6 fruit fly cellular contexts compared by ENCODE assay signal in genomic region chr3R:15332994-15333393, dm6.
TF ChIP-seq lines count a peak whose summit lies in the region.

TSS of gene Fkbp39 (minus strand) at chr3R:15333133.
TSS of gene Cyfip (plus strand) at chr3R:15333266.

- TF ChIP-seq CTCF in S2 (optimal IDR thresholded peaks at IDR 0.05; lab: Kevin White, UChicago) = peak; percentile 41 to 48
- TF ChIP-seq CTCF in whole organism, embryonic (GFP tag; optimal IDR thresholded peaks at IDR 0.05; lab: Kevin White, UChicago) = peak; percentile 34

TF ChIP-seq in whole organism, adult, 20 proteins besides CTCF, POLR2A, EP300 and RAD21:
- TF ChIP-seq Crg-1 (GFP tag; optimal IDR thresholded peaks at IDR 0.05; lab: Kevin White, UChicago) (peak; percentile 60), Mnt (GFP tag; optimal IDR thresholded peaks at IDR 0.05; lab: Kevin White, UChicago) (peak; percentile 99), ovo (GFP tag; optimal IDR thresholded peaks at IDR 0.05; lab: Kevin White, UChicago) (no peak), Clk (GFP tag; optimal IDR thresholded peaks at IDR 0.05; lab: Kevin White, UChicago) (no peak), tj (GFP tag; optimal IDR thresholded peaks at IDR 0.05; lab: Kevin White, UChicago) (no peak), kay (GFP tag; lab: Kevin White, UChicago; ENCODE audit: borderline replicate concordance) (no peak), bab1 (GFP tag; optimal IDR thresholded peaks at IDR 0.05; lab: Kevin White, UChicago) (peak; percentile 79), CG11617 (GFP tag; optimal IDR thresholded peaks at IDR 0.05; lab: Kevin White, UChicago) (peak; percentile 42), CG14711 (tag; optimal IDR thresholded peaks at IDR 0.05; lab: Kevin White, UChicago) (peak; percentile 40), Hr96 (GFP tag; optimal IDR thresholded peaks at IDR 0.05; lab: Kevin White, UChicago) (no peak), cic (GFP tag; optimal IDR thresholded peaks at IDR 0.05; lab: Kevin White, UChicago) (peak; percentile 51), pad (GFP tag; optimal IDR thresholded peaks at IDR 0.05; lab: Kevin White, UChicago) (peak; percentile 66), CG1620 (GFP tag; optimal IDR thresholded peaks at IDR 0.05; lab: Kevin White, UChicago) (peak; percentile 65), CG7101 (tag; optimal IDR thresholded peaks at IDR 0.05; lab: Kevin White, UChicago) (peak; percentile 44)

TF ChIP-seq in whole organism, embryonic, 481 proteins besides CTCF, POLR2A, EP300 and RAD21 (continues in another document):
- TF ChIP-seq CG14965 (GFP tag; optimal IDR thresholded peaks at IDR 0.05; lab: Kevin White, UChicago; ENCODE audit: borderline replicate concordance) = no peak
- TF ChIP-seq CG17359 (tag; optimal IDR thresholded peaks at IDR 0.05; lab: Kevin White, UChicago) = peak; percentile 21
- peak; percentile 51 for TF ChIP-seq da (GFP tag; optimal IDR thresholded peaks at IDR 0.05; lab: Kevin White, UChicago)
- peak; percentile 91 for TF ChIP-seq sens (GFP tag; lab: Kevin White, UChicago)
- peak; percentile 38 for TF ChIP-seq CG9437 (GFP tag; optimal IDR thresholded peaks at IDR 0.05; lab: Kevin White, UChicago)
- peak; percentile 95 for TF ChIP-seq Ets97D (GFP tag; optimal IDR thresholded peaks at IDR 0.05; lab: Kevin White, UChicago)
- peak; percentile 54 for TF ChIP-seq zen (tag; optimal IDR thresholded peaks at IDR 0.05; lab: Kevin White, UChicago)
- TF ChIP-seq CG18619 (GFP tag; optimal IDR thresholded peaks at IDR 0.05; lab: Kevin White, UChicago) = peak; percentile 45
- TF ChIP-seq CG6683 (GFP tag; optimal IDR thresholded peaks at IDR 0.05; lab: Kevin White, UChicago) = no peak
- TF ChIP-seq Opbp (GFP tag; IDR thresholded peaks at IDR 0.05; lab: Robert Waterston, UW; ENCODE audit: partially characterized antibody) = peak; percentile 83
- peak; percentile 97 for TF ChIP-seq CG15514 (GFP tag; optimal IDR thresholded peaks at IDR 0.05; lab: Kevin White, UChicago)
- peak; percentile 68 for TF ChIP-seq Adf1 (GFP tag; IDR thresholded peaks at IDR 0.05; lab: Robert Waterston, UW)
- no peak for TF ChIP-seq Rx (GFP tag; IDR thresholded peaks at IDR 0.05; lab: Robert Waterston, UW)
- peak; percentile 13 for TF ChIP-seq CoRest (tag; optimal IDR thresholded peaks at IDR 0.05; lab: Kevin White, UChicago)
- no peak for TF ChIP-seq gem (tag; optimal IDR thresholded peaks at IDR 0.05; lab: Kevin White, UChicago)
- no peak for TF ChIP-seq CG13123 (GFP tag; optimal IDR thresholded peaks at IDR 0.05; lab: Kevin White, UChicago)
- peak; percentile 99 for TF ChIP-seq Dref (GFP tag; IDR thresholded peaks at IDR 0.05; lab: Robert Waterston, UW)
- peak; percentile 9 for TF ChIP-seq CG16863 (GFP tag; optimal IDR thresholded peaks at IDR 0.05; lab: Kevin White, UChicago)
- TF ChIP-seq CG30020 (tag; optimal IDR thresholded peaks at IDR 0.05; lab: Kevin White, UChicago) = peak; percentile 40

TF ChIP-seq in whole organism, prepupa, 60 proteins besides CTCF, POLR2A, EP300 and RAD21:
- TF ChIP-seq CG15336 (GFP tag; IDR thresholded peaks at IDR 0.05; lab: Robert Waterston, UW) (no peak), CG34406 (GFP tag; optimal IDR thresholded peaks at IDR 0.05; lab: Kevin White, UChicago) (no peak), dsx (GFP tag; optimal IDR thresholded peaks at IDR 0.05; lab: Kevin White, UChicago; ENCODE audit: poor library complexity, severe bottlenecking) (no peak), CG31627 (GFP tag; optimal IDR thresholded peaks at IDR 0.05; lab: Kevin White, UChicago) (peak; percentile 13), CG1621 (tag; optimal IDR thresholded peaks at IDR 0.05; lab: Kevin White, UChicago) (peak; percentile 95), Met (GFP tag; optimal IDR thresholded peaks at IDR 0.05; lab: Kevin White, UChicago) (no peak), Ets96B (tag; optimal IDR thresholded peaks at IDR 0.05; lab: Kevin White, UChicago) (no peak), CG6854 (GFP tag; optimal IDR thresholded peaks at IDR 0.05; lab: Kevin White, UChicago) (peak; percentile 21), Sox14 (GFP tag; optimal IDR thresholded peaks at IDR 0.05; lab: Kevin White, UChicago) (no peak), esn (GFP tag; optimal IDR thresholded peaks at IDR 0.05; lab: Kevin White, UChicago) (peak; percentile 11), CG10631 (GFP tag; optimal IDR thresholded peaks at IDR 0.05; lab: Kevin White, UChicago) (no peak), CG6163 (GFP tag; IDR thresholded peaks at IDR 0.05; lab: Robert Waterston, UW) (0 out of 3 replicates have a peak, but pooled peaks have one; percentile 18), CG32006 (GFP tag; optimal IDR thresholded peaks at IDR 0.05; lab: Kevin White, UChicago) (no peak), Eip78C (GFP tag; lab: Kevin White, UChicago) (no peak), topi (GFP tag; optimal IDR thresholded peaks at IDR 0.05; lab: Kevin White, UChicago) (no peak), CG11762 (GFP tag; optimal IDR thresholded peaks at IDR 0.05; lab: Kevin White, UChicago; ENCODE audit: insufficient read depth) (no peak), Sox15 (GFP tag; optimal IDR thresholded peaks at IDR 0.05; lab: Kevin White, UChicago) (no peak), acj6 (GFP tag; optimal IDR thresholded peaks at IDR 0.05; lab: Kevin White, UChicago) (no peak), CG6276 (GFP tag; optimal IDR thresholded peaks at IDR 0.05; lab: Kevin White, UChicago) (no peak), CG3032 (tag; optimal IDR thresholded peaks at IDR 0.05; lab: Kevin White, UChicago) (peak; percentile 27)

TF ChIP-seq in whole organism, pupa, 21 proteins besides CTCF, POLR2A, EP300 and RAD21:
- TF ChIP-seq CG4496 (GFP tag; IDR thresholded peaks at IDR 0.05; lab: Robert Waterston, UW) (peak; percentile 11; the same call in 1 of the 3 replicates), Pif1B (GFP tag; optimal IDR thresholded peaks at IDR 0.05; lab: Kevin White, UChicago) (no peak)

TF ChIP-seq in whole organism, wandering third instar larva, 38 proteins besides CTCF, POLR2A, EP300 and RAD21:
- peak; percentile 4 for TF ChIP-seq psq (GFP tag; optimal IDR thresholded peaks at IDR 0.05; lab: Kevin White, UChicago)
- TF ChIP-seq br (GFP tag; optimal IDR thresholded peaks at IDR 0.05; lab: Kevin White, UChicago) = no peak
- TF ChIP-seq dsf (GFP tag; optimal IDR thresholded peaks at IDR 0.05; lab: Kevin White, UChicago; ENCODE audit: borderline replicate concordance) = no peak
- TF ChIP-seq ey (GFP tag; optimal IDR thresholded peaks at IDR 0.05; lab: Kevin White, UChicago) = no peak
- no peak for TF ChIP-seq Dif (GFP tag; optimal IDR thresholded peaks at IDR 0.05; lab: Kevin White, UChicago; ENCODE audit: partially characterized antibody)
- no peak for TF ChIP-seq Vsx2 (GFP tag; optimal IDR thresholded peaks at IDR 0.05; lab: Kevin White, UChicago; ENCODE audit: partially characterized antibody)
- no peak for TF ChIP-seq Jra (GFP tag; optimal IDR thresholded peaks at IDR 0.05; lab: Kevin White, UChicago)
- TF ChIP-seq Hr78 (GFP tag; optimal IDR thresholded peaks at IDR 0.05; lab: Kevin White, UChicago) = no peak
- no peak for TF ChIP-seq pan (optimal IDR thresholded peaks at IDR 0.05; lab: Kevin White, UChicago)
- TF ChIP-seq Abd-B (GFP tag; optimal IDR thresholded peaks at IDR 0.05; lab: Kevin White, UChicago) = no peak
- TF ChIP-seq fru (GFP tag; optimal IDR thresholded peaks at IDR 0.05; lab: Kevin White, UChicago) = no peak
- TF ChIP-seq Dfd (GFP tag; optimal IDR thresholded peaks at IDR 0.05; lab: Kevin White, UChicago) = no peak
- TF ChIP-seq CG9705 (GFP tag; optimal IDR thresholded peaks at IDR 0.05; lab: Kevin White, UChicago) = no peak
- TF ChIP-seq usp (GFP tag; optimal IDR thresholded peaks at IDR 0.05; lab: Kevin White, UChicago) = no peak
- TF ChIP-seq rgr (GFP tag; optimal IDR thresholded peaks at IDR 0.05; lab: Kevin White, UChicago) = no peak
- TF ChIP-seq HLH106 (tag; optimal IDR thresholded peaks at IDR 0.05; lab: Kevin White, UChicago) = peak; percentile 49
- no peak for TF ChIP-seq dmrt93B (GFP tag; optimal IDR thresholded peaks at IDR 0.05; lab: Kevin White, UChicago)
- TF ChIP-seq tai (GFP tag; optimal IDR thresholded peaks at IDR 0.05; lab: Kevin White, UChicago) = no peak
- TF ChIP-seq N (GFP tag; optimal IDR thresholded peaks at IDR 0.05; lab: Kevin White, UChicago) = no peak
- TF ChIP-seq brk (GFP tag; optimal IDR thresholded peaks at IDR 0.05; lab: Kevin White, UChicago) = no peak
- TF ChIP-seq Mio (GFP tag; optimal IDR thresholded peaks at IDR 0.05; lab: Kevin White, UChicago) = no peak
- TF ChIP-seq jim (GFP tag; optimal IDR thresholded peaks at IDR 0.05; lab: Kevin White, UChicago) = no peak
- peak; percentile 22 for TF ChIP-seq Sp1 (GFP tag; optimal IDR thresholded peaks at IDR 0.05; lab: Kevin White, UChicago)
- TF ChIP-seq Hr83 (GFP tag; optimal IDR thresholded peaks at IDR 0.05; lab: Kevin White, UChicago; ENCODE audit: poor library complexity, severe bottlenecking) = peak; percentile 86
- TF ChIP-seq sv (GFP tag; optimal IDR thresholded peaks at IDR 0.05; lab: Kevin White, UChicago) = peak; percentile 21
- no peak for TF ChIP-seq CrebA (GFP tag; optimal IDR thresholded peaks at IDR 0.05; lab: Kevin White, UChicago; ENCODE audit: borderline replicate concordance)
- no peak for TF ChIP-seq h (GFP tag; optimal IDR thresholded peaks at IDR 0.05; lab: Kevin White, UChicago)
- no peak for TF ChIP-seq sage (GFP tag; optimal IDR thresholded peaks at IDR 0.05; lab: Kevin White, UChicago)
- TF ChIP-seq CG32264 (GFP tag; optimal IDR thresholded peaks at IDR 0.05; lab: Kevin White, UChicago) = no peak
- no peak for TF ChIP-seq lola (GFP tag; optimal IDR thresholded peaks at IDR 0.05; lab: Kevin White, UChicago)
- peak; percentile 79 for TF ChIP-seq Myc (optimal IDR thresholded peaks at IDR 0.05; lab: Kevin White, UChicago)
- TF ChIP-seq GATAd (GFP tag; optimal IDR thresholded peaks at IDR 0.05; lab: Kevin White, UChicago) = no peak
- no peak for TF ChIP-seq Rel (GFP tag; optimal IDR thresholded peaks at IDR 0.05; lab: Kevin White, UChicago)
- peak; percentile 47 for TF ChIP-seq Rel (tag; optimal IDR thresholded peaks at IDR 0.05; lab: Kevin White, UChicago)
- TF ChIP-seq Hnf4 (GFP tag; optimal IDR thresholded peaks at IDR 0.05; lab: Kevin White, UChicago) = no peak
- no peak for TF ChIP-seq dl (GFP tag; optimal IDR thresholded peaks at IDR 0.05; lab: Kevin White, UChicago; ENCODE audit: insufficient read depth in 1 of 2, partially characterized antibody in 2 of 2)
- TF ChIP-seq foxo (GFP tag; optimal IDR thresholded peaks at IDR 0.05; lab: Kevin White, UChicago) = no peak
- TF ChIP-seq OdsH (GFP tag; optimal IDR thresholded peaks at IDR 0.05; lab: Kevin White, UChicago) = peak; percentile 37
- TF ChIP-seq woc (GFP tag; optimal IDR thresholded peaks at IDR 0.05; lab: Kevin White, UChicago) = no peak
